Worm (Caenorhabditis elegans) whole organism, midembryonic: Measurements from ENCODE around the gene ZC317.2.

Source experiments
- flt-1 ChIP-seq: fragments of 200-800 bp; sonication (Bioruptor generic); IDR thresholded peaks from 2 replicates; pipeline ENCODE4 v1.3.6; 2022; ENCODE audit warnings: missing genetic modification characterization, missing compliant biosample characterization
- klf-2 ChIP-seq: fragments of 200-800 bp; sonication (Bioruptor generic); conservative IDR thresholded peaks from 2 replicates; pipeline ENCODE4 v1.3.6; 2022; ENCODE audit warnings: missing genetic modification reagents, missing genetic modification characterization, missing compliant biosample characterization
- ref-1 ChIP-seq: fragments of 200-800 bp; sonication (Bioruptor generic); conservative IDR thresholded peaks from 2 replicates; pipeline ENCODE4 v1.3.6; 2022; ENCODE audit warnings: missing genetic modification reagents, missing genetic modification characterization, missing compliant biosample characterization
- tab-1 ChIP-seq: fragments of 200-800 bp; sonication (Bioruptor generic); IDR thresholded peaks from 2 replicates; pipeline ENCODE4 v1.3.6; 2022; ENCODE audit warnings: missing genetic modification characterization, missing compliant biosample characterization

- TF ChIP-seq klf-2 (GFP tag; lab: Robert Waterston, UW) (no peak), tab-1 (no peak), flt-1 (no peak), ref-1 (GFP tag; lab: Robert Waterston, UW) (no peak)
Measured at ce11 chrV:5433020-5433419, 26.9 kb upstream of the ZC317.2 start, which contains the start of gene acl-6.
